Fruit fly (Drosophila melanogaster) whole organism, embryonic: ENCODE results near the gene CG8349.

ENCODE experiments used
- Asciz ChIP-seq: fragments of 200-800 bp; sonication (Bioruptor generic); optimal IDR thresholded peaks from 2 replicates; lab custom pipeline; 2017; ENCODE audit warnings: missing biosample characterization, mild to moderate bottlenecking, missing genetic modification characterization, missing genetic modification reagents
- Atf-2 ChIP-seq: fragments of 200-800 bp; sonication (Bioruptor generic); optimal IDR thresholded peaks from 2 replicates; lab custom pipeline; 2016; ENCODE audit warnings: missing biosample characterization, missing genetic modification characterization
- Awh ChIP-seq: fragments of 200-800 bp; sonication (Bioruptor generic); IDR thresholded peaks from 2 replicates; pipeline ENCODE4, ENCODE4 v1.3.6; 2022; ENCODE audit warnings: missing biosample characterization, missing genetic modification characterization
- B-H2 ChIP-seq: fragments of 200-800 bp; sonication (Bioruptor generic); optimal IDR thresholded peaks from 2 replicates; lab custom pipeline; 2018; ENCODE audit warnings: missing biosample characterization, mild to moderate bottlenecking, missing genetic modification characterization
- CG1024 ChIP-seq: fragments of 200-800 bp; sonication (Bioruptor generic); IDR thresholded peaks from 2 replicates; pipeline ENCODE4 v1.3.6; 2022; ENCODE audit warnings: missing biosample characterization, missing genetic modification characterization
- CG10959 ChIP-seq: fragments of 200-800 bp; sonication (Bioruptor generic); IDR thresholded peaks from 2 replicates; pipeline ENCODE4 v1.3.6; 2022; ENCODE audit warnings: missing biosample characterization, missing genetic modification characterization
- CG11696 ChIP-seq: fragments of 200-800 bp; sonication (Bioruptor generic); IDR thresholded peaks from 2 replicates; pipeline ENCODE4 v1.3.6; 2022; ENCODE audit warnings: missing biosample characterization, missing genetic modification characterization
- CG1233 ChIP-seq: fragments of 200-800 bp; sonication (Bioruptor generic); optimal IDR thresholded peaks from 4 replicates; lab custom pipeline; 2018; ENCODE audit warnings: missing biosample characterization, mild to moderate bottlenecking, missing genetic modification characterization
- CG14441 ChIP-seq: fragments of 200-800 bp; sonication (Bioruptor generic); IDR thresholded peaks from 2 replicates; pipeline ENCODE4 v1.3.6; 2022; ENCODE audit warnings: missing biosample characterization, missing genetic modification characterization
- CG15601 ChIP-seq: fragments of 200-800 bp; sonication (Bioruptor generic); optimal IDR thresholded peaks from 3 replicates; lab custom pipeline; 2019; ENCODE audit warnings: missing biosample characterization, mild to moderate bottlenecking, missing genetic modification characterization, moderate library complexity
- CG17328 ChIP-seq: fragments of 200-800 bp; sonication (Bioruptor generic); IDR thresholded peaks from 2 replicates; pipeline ENCODE4 v1.3.6; 2022; ENCODE audit warnings: missing biosample characterization, missing genetic modification characterization
- CG18262 ChIP-seq: fragments of 200-800 bp; optimal IDR thresholded peaks from 3 replicates; lab custom pipeline; 2019; ENCODE audit warnings: missing biosample characterization, mild to moderate bottlenecking, missing genetic modification characterization, moderate library complexity
- CG2678 ChIP-seq: fragments of 200-800 bp; sonication (Bioruptor generic); optimal IDR thresholded peaks from 3 replicates; lab custom pipeline; 2019; ENCODE audit warnings: missing biosample characterization, mild to moderate bottlenecking, missing genetic modification characterization, moderate library complexity
- CG30020 ChIP-seq: fragments of 200-800 bp; optimal IDR thresholded peaks from 2 replicates; lab custom pipeline; 2019; ENCODE audit warnings: missing biosample characterization, mild to moderate bottlenecking, missing genetic modification characterization, moderate library complexity
- CG32767 ChIP-seq: fragments of 200-800 bp; sonication (Bioruptor generic); IDR thresholded peaks from 2 replicates; pipeline ENCODE4 v1.3.6; 2022; ENCODE audit warnings: missing biosample characterization, missing genetic modification characterization
- CG34422 ChIP-seq: fragments of 200-800 bp; sonication (Bioruptor generic); IDR thresholded peaks from 3 replicates; pipeline ENCODE4 v1.3.6; 2022; ENCODE audit warnings: missing biosample characterization, missing genetic modification characterization
- CG3838 ChIP-seq: fragments of 200-800 bp; sonication (Bioruptor generic); optimal IDR thresholded peaks from 3 replicates; lab custom pipeline; 2016; ENCODE audit warnings: missing biosample characterization, missing genetic modification characterization
- CG4404 ChIP-seq: fragments of 200-800 bp; sonication (Bioruptor generic); IDR thresholded peaks from 2 replicates; pipeline ENCODE4 v1.3.6; 2022; ENCODE audit warnings: missing biosample characterization, missing genetic modification characterization
- CG4617 ChIP-seq: fragments of 200-800 bp; sonication (Bioruptor generic); optimal IDR thresholded peaks from 3 replicates; lab custom pipeline; 2016; ENCODE audit warnings: missing biosample characterization, missing genetic modification characterization, borderline replicate concordance
- CG6654 ChIP-seq: fragments of 200-800 bp; sonication (Bioruptor generic); optimal IDR thresholded peaks from 2 replicates; lab custom pipeline; 2017; ENCODE audit warnings: missing biosample characterization, mild to moderate bottlenecking, missing genetic modification characterization
- CG6689 ChIP-seq: fragments of 200-800 bp; sonication (Bioruptor generic); IDR thresholded peaks from 2 replicates; pipeline ENCODE4 v1.3.6; 2022; ENCODE audit warnings: missing biosample characterization, missing genetic modification characterization
- CG7357 ChIP-seq: fragments of 200-800 bp; sonication (Bioruptor generic); IDR thresholded peaks from 3 replicates; pipeline ENCODE4 v1.3.6; 2022; ENCODE audit warnings: missing biosample characterization, missing genetic modification characterization
- CG9817 ChIP-seq: fragments of 200-800 bp; sonication (Bioruptor generic); optimal IDR thresholded peaks from 2 replicates; lab custom pipeline; 2018; ENCODE audit warnings: missing biosample characterization, mild to moderate bottlenecking, missing genetic modification characterization, moderate library complexity
- D ChIP-seq, 2 experiments: fragments of 200-800 bp in 1 of 2; fragments of >200 bp in 1 of 2; sonication (Bioruptor generic) in 1 of 2; optimal IDR thresholded peaks; 2 replicates in 1 of 2; 3 replicates in 1 of 2; lab custom pipeline; 2017; ENCODE audit warnings: mild to moderate bottlenecking in 1 of 2, missing biosample characterization in 1 of 2, missing genetic modification characterization in 1 of 2, missing genetic modification reagents in 1 of 2
- Dll ChIP-seq: fragments of 200-800 bp; sonication (Bioruptor generic); IDR thresholded peaks from 4 replicates; pipeline ENCODE4 v1.3.6; 2022; ENCODE audit warnings: missing biosample characterization, missing genetic modification characterization; ENCODE audit not compliant: partially characterized antibody
- Ets97D ChIP-seq: fragments of 200-800 bp; sonication (Bioruptor generic); optimal IDR thresholded peaks from 3 replicates; lab custom pipeline; 2016; ENCODE audit warnings: missing biosample characterization, missing genetic modification characterization
- HLH3B ChIP-seq: fragments of 200-800 bp; sonication (Bioruptor generic); IDR thresholded peaks from 2 replicates; pipeline ENCODE4 v1.3.6; 2022; ENCODE audit warnings: missing biosample characterization, missing genetic modification characterization
- HLH54F ChIP-seq: fragments of 200-800 bp; sonication (Bioruptor generic); optimal IDR thresholded peaks from 3 replicates; lab custom pipeline; 2016; ENCODE audit warnings: missing biosample characterization, missing genetic modification characterization
- Med ChIP-seq: fragments of 200-800 bp; sonication (Bioruptor generic); peaks from one replicate; lab custom pipeline; 2016; ENCODE audit warnings: missing biosample characterization, missing genetic modification characterization, mild to moderate bottlenecking, inconsistent platforms, moderate library complexity
- Myb ChIP-seq: fragments of 200-800 bp; sonication (Bioruptor generic); optimal IDR thresholded peaks from 2 replicates; lab custom pipeline; 2016; ENCODE audit warnings: missing biosample characterization, missing genetic modification characterization
- Nf-YC ChIP-seq: fragments of 200-800 bp; optimal IDR thresholded peaks from 3 replicates; lab custom pipeline; 2019; ENCODE audit warnings: missing biosample characterization, mild to moderate bottlenecking, missing genetic modification characterization, moderate library complexity
- PHDP ChIP-seq: fragments of 200-800 bp; sonication (Bioruptor generic); optimal IDR thresholded peaks from 3 replicates; lab custom pipeline; 2018; ENCODE audit warnings: missing biosample characterization, mild to moderate bottlenecking, missing genetic modification characterization, moderate library complexity
- Rx ChIP-seq: fragments of 200-800 bp; sonication (Bioruptor generic); IDR thresholded peaks from 2 replicates; pipeline ENCODE4 v1.3.6; 2022; ENCODE audit warnings: missing biosample characterization, missing genetic modification characterization
- Sox100B ChIP-seq: fragments of 200-800 bp; sonication (Bioruptor generic); optimal IDR thresholded peaks from 3 replicates; lab custom pipeline; 2018; ENCODE audit warnings: missing biosample characterization, mild to moderate bottlenecking, missing genetic modification characterization
- ac ChIP-seq: fragments of 200-800 bp; sonication (Bioruptor generic); optimal IDR thresholded peaks from 3 replicates; lab custom pipeline; 2017; ENCODE audit warnings: missing biosample characterization, mild to moderate bottlenecking, missing genetic modification characterization
- bab2 ChIP-seq: fragments of 200-800 bp; sonication (Bioruptor generic); optimal IDR thresholded peaks from 2 replicates; lab custom pipeline; 2016; ENCODE audit warnings: missing biosample characterization, missing genetic modification characterization
- croc ChIP-seq: fragments of 200-800 bp; sonication (Bioruptor generic); conservative IDR thresholded peaks from 3 replicates; pipeline ENCODE4 v1.3.6; 2022; ENCODE audit warnings: missing biosample characterization, missing genetic modification characterization
- dm ChIP-seq: fragments of 200-800 bp; sonication (Bioruptor generic); optimal IDR thresholded peaks from 3 replicates; lab custom pipeline; 2016; ENCODE audit warnings: missing biosample characterization, missing genetic modification characterization
- dysf ChIP-seq: fragments of 200-800 bp; sonication (Bioruptor generic); IDR thresholded peaks from 3 replicates; pipeline ENCODE4 v1.3.6; 2022; ENCODE audit warnings: missing biosample characterization, missing genetic modification characterization
- esg ChIP-seq: fragments of 200-800 bp; sonication (Bioruptor generic); conservative IDR thresholded peaks from 2 replicates; pipeline ENCODE4 v1.3.6; 2022; ENCODE audit warnings: missing biosample characterization, missing genetic modification characterization
- fd64A ChIP-seq: fragments of 200-800 bp; sonication (Bioruptor generic); optimal IDR thresholded peaks from 3 replicates; lab custom pipeline; 2018; ENCODE audit warnings: missing biosample characterization, mild to moderate bottlenecking, missing genetic modification characterization
- gro ChIP-seq: fragments of 200-800 bp; sonication (Bioruptor generic); optimal IDR thresholded peaks from 2 replicates; lab custom pipeline; 2016; ENCODE audit warnings: missing biosample characterization, missing genetic modification characterization
- jigr1 ChIP-seq: fragments of 200-800 bp; sonication (Bioruptor generic); IDR thresholded peaks from 3 replicates; pipeline ENCODE4 v1.3.6; 2022; ENCODE audit warnings: missing biosample characterization, missing genetic modification characterization
- pnt ChIP-seq: fragments of 200-800 bp; sonication (Bioruptor generic); optimal IDR thresholded peaks from 3 replicates; lab custom pipeline; 2016; ENCODE audit warnings: missing biosample characterization, missing genetic modification characterization
- psq ChIP-seq: fragments of 200-800 bp; sonication (Bioruptor generic); optimal IDR thresholded peaks from 2 replicates; lab custom pipeline; 2017; ENCODE audit warnings: missing biosample characterization, missing genetic modification characterization
- pzg ChIP-seq: fragments of 200-800 bp; sonication (Bioruptor generic); optimal IDR thresholded peaks from 3 replicates; lab custom pipeline; 2018; ENCODE audit warnings: missing biosample characterization, mild to moderate bottlenecking, missing genetic modification characterization, moderate library complexity
- tgo ChIP-seq: fragments of 200-800 bp; sonication (Bioruptor generic); IDR thresholded peaks from 3 replicates; pipeline ENCODE4 v1.3.6; 2022; ENCODE audit warnings: missing biosample characterization, missing genetic modification characterization
- ttk ChIP-seq: fragments of 200-800 bp; sonication (Bioruptor generic); IDR thresholded peaks from 2 replicates; pipeline ENCODE4 v2.1.2; 2022; ENCODE audit warnings: missing biosample characterization, missing genetic modification characterization
- unpg ChIP-seq: fragments of 200-800 bp; sonication (Bioruptor generic); optimal IDR thresholded peaks from 3 replicates; lab custom pipeline; 2018; ENCODE audit warnings: missing biosample characterization, mild to moderate bottlenecking, missing genetic modification characterization, moderate library complexity
- usp ChIP-seq: fragments of >200 bp; optimal IDR thresholded peaks from 2 replicates; lab custom pipeline; 2017; ENCODE audit warnings: missing biosample characterization, missing genetic modification characterization

The CG8349 gene

dm6 chr2L:8229134-8229533 is 13.4 kb downstream of the CG8349 start (continued):
- TF ChIP-seq dysf (GFP tag; lab: Robert Waterston, UW) (peak; percentile 5; the same call in 1 of the 3 replicates), CG1233 (no peak), Med (GFP tag; lab: Kevin White, UChicago) (peak; percentile 69), CG3838 (GFP tag; lab: Kevin White, UChicago) (no peak), Ets97D (GFP tag; lab: Kevin White, UChicago) (no peak), CG6654 (GFP tag; lab: Kevin White, UChicago) (no peak), HLH54F (GFP tag; lab: Kevin White, UChicago) (no peak), Myb (GFP tag; lab: Kevin White, UChicago) (no peak), CG34422 (GFP tag; lab: Robert Waterston, UW) (0 out of 3 replicates have a peak, but pooled peaks have one; percentile 15), croc (GFP tag; lab: Robert Waterston, UW) (no peak), Dll (GFP tag; lab: Robert Waterston, UW) (no peak), Asciz (GFP tag; lab: Kevin White, UChicago) (no peak), CG32767 (GFP tag; lab: Robert Waterston, UW) (no peak), psq (no peak), jigr1 (GFP tag; lab: Robert Waterston, UW) (no peak), CG11696 (GFP tag; lab: Robert Waterston, UW) (no peak), D (optimal IDR thresholded peaks at IDR 0.05; lab: Kevin White, UChicago) (no peak), D (GFP tag; optimal IDR thresholded peaks at IDR 0.05; lab: Kevin White, UChicago) (no peak), fd64A (peak; percentile 7)

dm6 chr2L:8229628-8230027 is 13.9 kb downstream of the CG8349 start:
- TF ChIP-seq HLH3B (GFP tag; lab: Robert Waterston, UW) (peak; percentile 57; the same call in 1 of the 2 replicates), dm (GFP tag; lab: Kevin White, UChicago) (no peak), CG6689 (GFP tag; lab: Robert Waterston, UW) (peak; percentile 52; the same call in 1 of the 2 replicates), CG1024 (GFP tag; lab: Robert Waterston, UW) (0 out of 2 replicates have a peak, but pooled peaks have one; percentile 22), CG4404 (GFP tag; lab: Robert Waterston, UW) (0 out of 2 replicates have a peak, but pooled peaks have one; percentile 25), PHDP (tag; lab: Kevin White, UChicago) (no peak), pzg (GFP tag; lab: Kevin White, UChicago) (no peak), Atf-2 (GFP tag; lab: Kevin White, UChicago) (peak; percentile 19), CG18262 (tag; lab: Kevin White, UChicago) (peak; percentile 30), CG17328 (GFP tag; lab: Robert Waterston, UW) (peak; percentile 62; the same call in 1 of the 2 replicates), CG15601 (no peak), CG30020 (no peak), Nf-YC (tag; lab: Kevin White, UChicago) (no peak), Awh (GFP tag; lab: Robert Waterston, UW) (no peak), Rx (peak; percentile 19; the same call in 1 of the 2 replicates), CG14441 (GFP tag; lab: Robert Waterston, UW) (0 out of 2 replicates have a peak, but pooled peaks have one; percentile 10), gro (GFP tag; lab: Kevin White, UChicago) (no peak), CG4617 (GFP tag; lab: Kevin White, UChicago) (no peak), bab2 (GFP tag; lab: Kevin White, UChicago) (no peak), B-H2 (GFP tag; lab: Kevin White, UChicago) (no peak), Sox100B (no peak), esg (GFP tag; lab: Robert Waterston, UW) (peak; percentile 33; the same call in 1 of the 2 replicates), CG7357 (GFP tag; lab: Robert Waterston, UW) (peak; percentile 33; the same call in 1 of the 3 replicates), CG10959 (GFP tag; lab: Robert Waterston, UW) (peak; percentile 43; the same call in 1 of the 2 replicates), pnt (GFP tag; lab: Kevin White, UChicago) (peak; percentile 14), tgo (GFP tag; lab: Robert Waterston, UW) (peak; percentile 34; the same call in 2 of the 3 replicates), ttk (0 out of 2 replicates have a peak, but pooled peaks have one; percentile 23), CG9817 (tag; lab: Kevin White, UChicago) (no peak), CG2678 (tag; lab: Kevin White, UChicago) (no peak), ac (GFP tag; lab: Kevin White, UChicago) (no peak), usp (GFP tag; lab: Kevin White, UChicago) (no peak), unpg (GFP tag; lab: Kevin White, UChicago) (peak; percentile 40)
